Fruit fly (Drosophila melanogaster) whole organism, prepupa: ENCODE measurements around the gene DCX-EMAP.

Source experiments
- Blimp-1 ChIP-seq: fragments of 200-800 bp; sonication (Bioruptor generic); optimal IDR thresholded peaks from 3 replicates; lab custom pipeline; 2017; ENCODE audit warnings: missing biosample characterization, missing genetic modification characterization, mild to moderate bottlenecking, moderate library complexity, missing genetic modification reagents
- CG10631 ChIP-seq: fragments of 200-800 bp; sonication (Bioruptor generic); optimal IDR thresholded peaks from 2 replicates; lab custom pipeline; 2016; ENCODE audit warnings: missing biosample characterization, missing genetic modification characterization
- CG10669 ChIP-seq: fragments of 200-800 bp; sonication (Bioruptor generic); optimal IDR thresholded peaks from 3 replicates; lab custom pipeline; 2018; ENCODE audit warnings: missing biosample characterization, mild to moderate bottlenecking, missing genetic modification characterization, moderate library complexity
- CG11902 ChIP-seq: fragments of 200-800 bp; sonication (Bioruptor generic); optimal IDR thresholded peaks from 3 replicates; lab custom pipeline; 2016; ENCODE audit warnings: missing biosample characterization, missing genetic modification characterization
- CG16779 ChIP-seq: fragments of 200-800 bp; sonication (Bioruptor generic); optimal IDR thresholded peaks from 3 replicates; lab custom pipeline; 2017; ENCODE audit warnings: missing biosample characterization, mild to moderate bottlenecking, missing genetic modification characterization
- CG3032 ChIP-seq: fragments of 200-800 bp; optimal IDR thresholded peaks from 2 replicates; lab custom pipeline; 2019; ENCODE audit warnings: missing biosample characterization, mild to moderate bottlenecking, missing genetic modification characterization, moderate library complexity
- CG31627 ChIP-seq: fragments of 200-800 bp; sonication (Bioruptor generic); optimal IDR thresholded peaks from 3 replicates; lab custom pipeline; 2016; ENCODE audit warnings: missing biosample characterization, missing genetic modification characterization
- CG32006 ChIP-seq: fragments of 200-800 bp; sonication (Bioruptor generic); optimal IDR thresholded peaks from 3 replicates; lab custom pipeline; 2017; ENCODE audit warnings: missing biosample characterization, mild to moderate bottlenecking, missing genetic modification characterization
- CG34406 ChIP-seq: fragments of 200-800 bp; sonication (Bioruptor generic); optimal IDR thresholded peaks from 3 replicates; lab custom pipeline; 2016; ENCODE audit warnings: missing biosample characterization, missing genetic modification characterization
- CG3919 ChIP-seq: fragments of 200-800 bp; sonication (Bioruptor generic); optimal IDR thresholded peaks from 3 replicates; lab custom pipeline; 2016; ENCODE audit warnings: missing biosample characterization, missing genetic modification characterization
- CG6163 ChIP-seq: fragments of 200-800 bp; sonication (Bioruptor generic); IDR thresholded peaks from 3 replicates; pipeline ENCODE4 v1.3.6; 2022; ENCODE audit warnings: missing biosample characterization, missing genetic modification characterization
- CG6276 ChIP-seq: fragments of 200-800 bp; sonication (Bioruptor generic); optimal IDR thresholded peaks from 2 replicates; lab custom pipeline; 2017; ENCODE audit warnings: missing biosample characterization, mild to moderate bottlenecking, missing genetic modification characterization
- CG6792 ChIP-seq: fragments of 200-800 bp; sonication (Bioruptor generic); optimal IDR thresholded peaks from 3 replicates; lab custom pipeline; 2016; ENCODE audit warnings: missing biosample characterization, missing genetic modification characterization
- CG6808 ChIP-seq: fragments of 200-800 bp; sonication (Bioruptor generic); optimal IDR thresholded peaks from 3 replicates; lab custom pipeline; 2017; ENCODE audit warnings: missing biosample characterization, missing genetic modification characterization, mild to moderate bottlenecking, moderate library complexity, missing genetic modification reagents
- CG7368 ChIP-seq: fragments of 200-800 bp; sonication (Bioruptor generic); optimal IDR thresholded peaks from 3 replicates; lab custom pipeline; 2016; ENCODE audit warnings: missing biosample characterization, missing genetic modification characterization
- CG8119 ChIP-seq: fragments of 200-800 bp; sonication (Bioruptor generic); IDR thresholded peaks from 3 replicates; pipeline ENCODE4 v1.3.6; 2022; ENCODE audit warnings: missing biosample characterization, missing genetic modification characterization
- CG8632 ChIP-seq: fragments of 200-800 bp; sonication (Bioruptor generic); optimal IDR thresholded peaks from 3 replicates; lab custom pipeline; 2016; ENCODE audit warnings: missing biosample characterization, missing genetic modification characterization
- Eip75B ChIP-seq: fragments of 200-800 bp; sonication (Bioruptor generic); optimal IDR thresholded peaks from 3 replicates; lab custom pipeline; 2016; ENCODE audit warnings: missing biosample characterization, missing genetic modification characterization
- Eip78C ChIP-seq: fragments of 200-800 bp; sonication (Bioruptor generic); peaks from one replicate; lab custom pipeline; 2016; ENCODE audit warnings: missing biosample characterization, missing genetic modification characterization
- Eip93F ChIP-seq: fragments of 200-800 bp; sonication (Bioruptor generic); optimal IDR thresholded peaks from 2 replicates; lab custom pipeline; 2016; ENCODE audit warnings: missing biosample characterization, mild to moderate bottlenecking, missing genetic modification characterization
- Ets96B ChIP-seq: fragments of 200-800 bp; optimal IDR thresholded peaks from 2 replicates; lab custom pipeline; 2019; ENCODE audit warnings: missing biosample characterization, mild to moderate bottlenecking, missing genetic modification characterization, moderate library complexity
- Gug ChIP-seq: fragments of 200-800 bp; sonication (Bioruptor generic); IDR thresholded peaks from 2 replicates; pipeline ENCODE4 v1.3.6; 2022; ENCODE audit warnings: missing biosample characterization, missing genetic modification characterization
- Hr38 ChIP-seq: sonication (Bioruptor generic); optimal IDR thresholded peaks from 2 replicates; lab custom pipeline; 2016; ENCODE audit warnings: missing biosample characterization, missing genetic modification characterization
- Lpt ChIP-seq: fragments of 200-800 bp; sonication (Bioruptor generic); optimal IDR thresholded peaks from 3 replicates; lab custom pipeline; 2016; ENCODE audit warnings: missing biosample characterization, missing genetic modification characterization
- Smox ChIP-seq: fragments of 200-800 bp; sonication (Bioruptor generic); optimal IDR thresholded peaks from 3 replicates; lab custom pipeline; 2016; ENCODE audit warnings: missing biosample characterization, missing genetic modification characterization
- Sox14 ChIP-seq: fragments of 200-800 bp; sonication (Bioruptor generic); optimal IDR thresholded peaks from 3 replicates; lab custom pipeline; 2016; ENCODE audit warnings: missing biosample characterization, missing genetic modification characterization
- acj6 ChIP-seq: fragments of 200-800 bp; sonication (Bioruptor generic); optimal IDR thresholded peaks from 3 replicates; lab custom pipeline; 2016; ENCODE audit warnings: missing biosample characterization, missing genetic modification characterization
- cyc ChIP-seq: fragments of 200-800 bp; sonication (Bioruptor generic); optimal IDR thresholded peaks from 3 replicates; lab custom pipeline; 2016; ENCODE audit warnings: missing biosample characterization, missing genetic modification characterization
- esn ChIP-seq: fragments of 200-800 bp; sonication (Bioruptor generic); optimal IDR thresholded peaks from 2 replicates; lab custom pipeline; 2016; ENCODE audit warnings: missing biosample characterization, mild to moderate bottlenecking, missing genetic modification characterization, moderate library complexity
- fd59A ChIP-seq: fragments of 200-800 bp; sonication (Bioruptor generic); optimal IDR thresholded peaks from 2 replicates; lab custom pipeline; 2017; ENCODE audit warnings: missing biosample characterization, mild to moderate bottlenecking, missing genetic modification characterization, missing genetic modification reagents
- fd85E ChIP-seq: fragments of 200-800 bp; sonication (Bioruptor generic); optimal IDR thresholded peaks from 3 replicates; lab custom pipeline; 2016; ENCODE audit warnings: missing biosample characterization, missing genetic modification characterization
- lz ChIP-seq: fragments of 200-800 bp; sonication (Bioruptor generic); optimal IDR thresholded peaks from 3 replicates; lab custom pipeline; 2016; ENCODE audit warnings: missing biosample characterization, missing genetic modification characterization
- net ChIP-seq: fragments of 200-800 bp; sonication (Bioruptor generic); optimal IDR thresholded peaks from 3 replicates; lab custom pipeline; 2016; ENCODE audit warnings: missing biosample characterization, missing genetic modification characterization
- pdm3 ChIP-seq: fragments of 200-800 bp; sonication (Bioruptor generic); optimal IDR thresholded peaks from 3 replicates; lab custom pipeline; 2016; ENCODE audit warnings: missing biosample characterization, missing genetic modification characterization
- salr ChIP-seq, 2 experiments: fragments of 200-800 bp; sonication (Bioruptor generic); optimal IDR thresholded peaks; 3 replicates each; lab custom pipeline; 2016 to 2018; ENCODE audit warnings: missing biosample characterization in 2 of 2, missing genetic modification characterization in 2 of 2, mild to moderate bottlenecking in 1 of 2
- spab ChIP-seq: fragments of 200-800 bp; sonication (Bioruptor generic); optimal IDR thresholded peaks from 2 replicates; lab custom pipeline; 2017; ENCODE audit warnings: missing biosample characterization, mild to moderate bottlenecking, missing genetic modification characterization, missing genetic modification reagents
- ss ChIP-seq, 2 experiments: fragments of 200-800 bp; sonication (Bioruptor generic); optimal IDR thresholded peaks; 2 replicates in 1 of 2; 3 replicates in 1 of 2; lab custom pipeline; 2017 to 2018; ENCODE audit warnings: mild to moderate bottlenecking in 2 of 2, missing biosample characterization in 2 of 2, missing genetic modification characterization in 2 of 2, moderate library complexity in 1 of 2
- vri ChIP-seq: fragments of 200-800 bp; sonication (Bioruptor generic); optimal IDR thresholded peaks from 3 replicates; lab custom pipeline; 2016; ENCODE audit warnings: missing biosample characterization, mild to moderate bottlenecking, missing genetic modification characterization

DCX-EMAP gene

dm6 chr3L:14958613-14959327, 55.2 kb downstream of the DCX-EMAP start:
- TF ChIP-seq pdm3 (no peak), Eip78C (no peak), Smox (GFP tag; lab: Kevin White, UChicago) (no peak), CG6808 (GFP tag; lab: Kevin White, UChicago) (no peak), acj6 (GFP tag; lab: Kevin White, UChicago) (no peak), CG10669 (GFP tag; lab: Kevin White, UChicago) (no peak), Gug (GFP tag; lab: Robert Waterston, UW) (no peak), Blimp-1 (no peak), spab (GFP tag; lab: Kevin White, UChicago) (no peak), Lpt (GFP tag; lab: Kevin White, UChicago) (no peak), CG8119 (GFP tag; lab: Robert Waterston, UW) (no peak)

dm6 chr3L:14960549-14960948, 56.9 kb downstream of the DCX-EMAP start:
- TF ChIP-seq Blimp-1 (no peak), CG6276 (no peak), net (GFP tag; lab: Kevin White, UChicago) (no peak), CG16779 (tag; lab: Kevin White, UChicago) (no peak), CG3919 (GFP tag; lab: Kevin White, UChicago) (no peak), CG32006 (GFP tag; lab: Kevin White, UChicago) (no peak), CG10631 (GFP tag; lab: Kevin White, UChicago) (no peak)

dm6 chr3L:14961027-14961426, 57.4 kb downstream of the DCX-EMAP start:
- TF ChIP-seq CG6163 (GFP tag; lab: Robert Waterston, UW), result no peak
- TF ChIP-seq Eip75B, result no peak
- TF ChIP-seq Eip93F, result no peak
- TF ChIP-seq Hr38 (GFP tag; lab: Kevin White, UChicago), result no peak
- no peak for TF ChIP-seq vri
- TF ChIP-seq CG6792, result no peak
- no peak for TF ChIP-seq CG3919 (GFP tag; lab: Kevin White, UChicago)
- TF ChIP-seq CG8119 (GFP tag; lab: Robert Waterston, UW), result no peak
- no peak for TF ChIP-seq ss (GFP tag; optimal IDR thresholded peaks at IDR 0.05; lab: Kevin White, UChicago)
- TF ChIP-seq Sox14 (GFP tag; lab: Kevin White, UChicago), result no peak
- TF ChIP-seq cyc (GFP tag; lab: Kevin White, UChicago), result no peak
- TF ChIP-seq CG16779 (tag; lab: Kevin White, UChicago), result no peak
- no peak for TF ChIP-seq lz (GFP tag; lab: Kevin White, UChicago)
- no peak for TF ChIP-seq CG31627 (GFP tag; lab: Kevin White, UChicago)
- no peak for TF ChIP-seq Ets96B (tag; lab: Kevin White, UChicago)
- no peak for TF ChIP-seq esn (GFP tag; lab: Kevin White, UChicago)
- no peak for TF ChIP-seq CG3032 (tag; lab: Kevin White, UChicago)
- TF ChIP-seq fd85E (GFP tag; lab: Kevin White, UChicago), result no peak

- TF ChIP-seq CG3032 (tag; lab: Kevin White, UChicago), result no peak
- no peak for TF ChIP-seq pdm3
- no peak for TF ChIP-seq CG8632
- TF ChIP-seq CG7368, result no peak
- no peak for TF ChIP-seq CG34406
- TF ChIP-seq Gug (GFP tag; lab: Robert Waterston, UW), result no peak
- no peak for TF ChIP-seq vri
- TF ChIP-seq CG32006 (GFP tag; lab: Kevin White, UChicago), result no peak
- TF ChIP-seq Lpt (GFP tag; lab: Kevin White, UChicago), result no peak
- no peak for TF ChIP-seq salr (GFP tag; optimal IDR thresholded peaks at IDR 0.05; lab: Kevin White, UChicago)
- TF ChIP-seq fd85E (GFP tag; lab: Kevin White, UChicago), result no peak
- TF ChIP-seq CG16779 (tag; lab: Kevin White, UChicago), result no peak
- no peak for TF ChIP-seq fd59A (GFP tag; lab: Kevin White, UChicago)
- TF ChIP-seq esn (GFP tag; lab: Kevin White, UChicago), result no peak
- no peak for TF ChIP-seq CG11902 (GFP tag; lab: Kevin White, UChicago)
- TF ChIP-seq ss (GFP tag; optimal IDR thresholded peaks at IDR 0.05; lab: Kevin White, UChicago), result no peak
- TF ChIP-seq CG31627 (GFP tag; lab: Kevin White, UChicago), result no peak
Observed at dm6 chr3L:14962729-14963128, 59.1 kb downstream of the DCX-EMAP start.
